Worm (Caenorhabditis elegans) whole organism, L4 larva: Measurements from ENCODE around the gene Y49F6B.14.

Source experiments
- ceh-44 ChIP-seq: fragments of 200-800 bp; sonication (Bioruptor generic); IDR thresholded peaks from 2 replicates; pipeline ENCODE4 v1.3.6; 2022; ENCODE audit warnings: missing genetic modification reagents, missing genetic modification characterization, missing compliant biosample characterization
- ceh-82 ChIP-seq: sonication (generic microtip); optimal IDR thresholded peaks from 2 replicates; lab custom pipeline; 2017; ENCODE audit warnings: missing biosample characterization, missing genetic modification characterization
- egl-27 ChIP-seq: sonication (generic microtip); optimal IDR thresholded peaks from 3 replicates; lab custom pipeline; 2017; ENCODE audit warnings: missing biosample characterization, missing genetic modification reagents, missing genetic modification characterization
- mdl-1 ChIP-seq, 2 experiments: fragments of 150-350 bp in 1 of 2; sonication (generic microtip) in 1 of 2; optimal IDR thresholded peaks; 2 replicates each; lab custom pipeline; 2014 to 2017; ENCODE audit warnings: missing biosample characterization in 2 of 2, missing genetic modification characterization in 2 of 2
- nhr-237 ChIP-seq: sonication (generic microtip); optimal IDR thresholded peaks from 2 replicates; lab custom pipeline; 2017; ENCODE audit warnings: missing biosample characterization, missing genetic modification characterization
- nhr-77 ChIP-seq: fragments of 150-350 bp; optimal IDR thresholded peaks from 2 replicates; lab custom pipeline; 2014; ENCODE audit warnings: missing biosample characterization, missing genetic modification characterization

ce11 chrII:3472817-3473216, 42.5 kb downstream of the Y49F6B.14 start, which contains the start of gene Y49F6B.6:
- TF ChIP-seq egl-27 (no peak), nhr-237 (tag; lab: Kevin White, UChicago) (no peak), mdl-1 (tag; optimal IDR thresholded peaks at IDR 0.05; lab: Kevin White, UChicago) (no peak), ceh-82 (tag; lab: Kevin White, UChicago) (no peak), nhr-77 (tag; lab: Kevin White, UChicago) (no peak), ceh-44 (no peak)
